Worm (Caenorhabditis elegans) whole organism, L1 larva: Measurements from ENCODE around the gene C03H5.5.
A peak's percentile ranks its signal among the peaks of the same experiment; 100 is the strongest.

Source experiments
- C04F5.9 ChIP-seq: sonication (generic microtip); optimal IDR thresholded peaks from 2 replicates; lab custom pipeline; 2016; ENCODE audit warnings: missing genetic modification characterization, missing compliant biosample characterization
- Y116A8C.19 ChIP-seq: sonication (generic microtip); optimal IDR thresholded peaks from 2 replicates; lab custom pipeline; 2016; ENCODE audit warnings: missing compliant biosample characterization, missing genetic modification characterization, borderline replicate concordance
- aha-1 ChIP-seq: fragments of 150-350 bp; optimal IDR thresholded peaks from 2 replicates; lab custom pipeline; 2014; ENCODE audit warnings: missing biosample characterization, missing genetic modification characterization
- aly-2 ChIP-seq: fragments of 150-350 bp; optimal IDR thresholded peaks from 2 replicates; lab custom pipeline; 2014; ENCODE audit warnings: missing biosample characterization, missing genetic modification characterization
- blmp-1 ChIP-seq: fragments of 150-350 bp; optimal IDR thresholded peaks from 2 replicates; lab custom pipeline; 2014; ENCODE audit warnings: missing biosample characterization, missing genetic modification characterization
- ceh-82 ChIP-seq, 3 experiments: fragments of 150-350 bp in 1 of 3; sonication (generic microtip) in 2 of 3; optimal IDR thresholded peaks; 2 replicates each; lab custom pipeline; 2014 to 2017; ENCODE audit warnings: missing biosample characterization in 3 of 3, missing genetic modification characterization in 3 of 3
- ceh-88 ChIP-seq: fragments of 200-800 bp; sonication (Bioruptor generic); IDR thresholded peaks from 2 replicates; pipeline ENCODE4 v1.3.6; 2022; ENCODE audit warnings: missing genetic modification characterization, missing compliant biosample characterization
- ceh-90 ChIP-seq: sonication (generic microtip); optimal IDR thresholded peaks from 2 replicates; lab custom pipeline; 2016; ENCODE audit warnings: missing genetic modification characterization, missing compliant biosample characterization
- dpl-1 ChIP-seq, 3 experiments: fragments of 150-350 bp in 2 of 3; sonication (generic microtip) in 1 of 3; optimal IDR thresholded peaks; 2 replicates each; lab custom pipeline; 2014 to 2017; ENCODE audit warnings: missing biosample characterization in 3 of 3, missing genetic modification characterization in 3 of 3, missing genetic modification reagents in 3 of 3
- efl-1 ChIP-seq, 4 experiments: fragments of 150-350 bp; optimal IDR thresholded peaks in 3 of 4; peaks in 1 of 4; 1 replicate in 1 of 4; 2 replicates in 3 of 4; lab custom pipeline; 2014; ENCODE audit warnings: missing biosample characterization in 2 of 4, missing genetic modification characterization in 2 of 4, missing genetic modification reagents in 2 of 4
- egl-13 ChIP-seq: sonication (generic microtip); optimal IDR thresholded peaks from 2 replicates; lab custom pipeline; 2016; ENCODE audit warnings: missing genotype, missing genetic modification reagents, missing genetic modification characterization, missing compliant biosample characterization
- egl-27 ChIP-seq, 2 experiments: fragments of 150-350 bp in 1 of 2; sonication (generic microtip); optimal IDR thresholded peaks; 3 replicates each; lab custom pipeline; 2017 to 2018; ENCODE audit warnings: missing biosample characterization in 2 of 2, missing genetic modification characterization in 2 of 2, missing genetic modification reagents in 2 of 2
- elt-2 ChIP-seq: sonication (generic microtip); optimal IDR thresholded peaks from 2 replicates; lab custom pipeline; 2016; ENCODE audit warnings: missing genetic modification characterization, mild to moderate bottlenecking, inconsistent platforms, missing compliant biosample characterization, missing genetic modification reagents
- elt-3 ChIP-seq, 6 experiments: fragments of 150-350 bp in 1 of 6; sonication (generic microtip); optimal IDR thresholded peaks; 2 replicates each; lab custom pipeline; 2017 to 2018; ENCODE audit warnings: missing biosample characterization in 6 of 6, missing genetic modification characterization in 6 of 6, inconsistent platforms in 1 of 6
- fkh-4 ChIP-seq: sonication (generic microtip); optimal IDR thresholded peaks from 2 replicates; lab custom pipeline; 2016; ENCODE audit warnings: missing compliant biosample characterization, missing genetic modification characterization, borderline replicate concordance
- fkh-8 ChIP-seq: sonication (generic microtip); optimal IDR thresholded peaks from 2 replicates; lab custom pipeline; 2016; ENCODE audit warnings: mild to moderate bottlenecking, missing genetic modification characterization, missing compliant biosample characterization
- hpl-2 ChIP-seq: fragments of 150-350 bp; optimal IDR thresholded peaks from 2 replicates; lab custom pipeline; 2014; ENCODE audit warnings: missing biosample characterization, missing genetic modification reagents, missing genetic modification characterization
- jun-1 ChIP-seq: fragments of 150-350 bp; optimal IDR thresholded peaks from 2 replicates; lab custom pipeline; 2014; ENCODE audit warnings: missing biosample characterization, missing genetic modification reagents, missing genetic modification characterization
- lin-13 ChIP-seq: fragments of 150-350 bp; optimal IDR thresholded peaks from 2 replicates; lab custom pipeline; 2014; ENCODE audit warnings: missing biosample characterization, missing genetic modification reagents, missing genetic modification characterization
- lin-14 ChIP-seq: fragments of 200-800 bp; sonication (Bioruptor generic); optimal IDR thresholded peaks from 2 replicates; lab custom pipeline; 2018; ENCODE audit warnings: mild to moderate bottlenecking, missing genetic modification characterization, moderate library complexity, missing compliant biosample characterization
- lin-35 ChIP-seq, 2 experiments: fragments of 150-350 bp; optimal IDR thresholded peaks; 2 replicates each; lab custom pipeline; 2014; ENCODE audit warnings: missing biosample characterization in 2 of 2, missing genetic modification characterization in 2 of 2, missing genetic modification reagents in 2 of 2
- lin-39 ChIP-seq: fragments of 150-350 bp; optimal IDR thresholded peaks from 2 replicates; lab custom pipeline; 2014; ENCODE audit warnings: missing biosample characterization, missing genetic modification reagents, missing genetic modification characterization
- lir-3 ChIP-seq: sonication (generic microtip); optimal IDR thresholded peaks from 2 replicates; lab custom pipeline; 2016; ENCODE audit warnings: mild to moderate bottlenecking, missing genetic modification characterization, moderate library complexity, missing compliant biosample characterization; ENCODE audit not compliant: poor library complexity
- lsy-2 ChIP-seq, 2 experiments: fragments of 150-350 bp; optimal IDR thresholded peaks; 2 replicates each; lab custom pipeline; 2014; ENCODE audit warnings: missing biosample characterization in 2 of 2, missing genetic modification characterization in 2 of 2
- mab-9 ChIP-seq: fragments of 200-800 bp; sonication (Bioruptor generic); IDR thresholded peaks from 2 replicates; pipeline ENCODE4 v1.3.6; 2022; ENCODE audit warnings: missing genetic modification reagents, missing genetic modification characterization, missing compliant biosample characterization
- mdl-1 ChIP-seq, 2 experiments: fragments of 150-350 bp; optimal IDR thresholded peaks; 2 replicates each; lab custom pipeline; 2014 to 2017; ENCODE audit warnings: missing biosample characterization in 2 of 2, missing genetic modification characterization in 2 of 2, inconsistent platforms in 1 of 2
- mef-2 ChIP-seq: fragments of 150-350 bp; optimal IDR thresholded peaks from 2 replicates; lab custom pipeline; 2014; ENCODE audit warnings: missing biosample characterization, missing genetic modification characterization
- nhr-11 ChIP-seq: fragments of 150-350 bp; optimal IDR thresholded peaks from 2 replicates; lab custom pipeline; 2014; ENCODE audit warnings: missing biosample characterization, missing genetic modification characterization
- nhr-12 ChIP-seq: sonication (generic microtip); optimal IDR thresholded peaks from 2 replicates; lab custom pipeline; 2017; ENCODE audit warnings: missing biosample characterization, missing genetic modification characterization
- nhr-237 ChIP-seq: fragments of 150-350 bp; optimal IDR thresholded peaks from 2 replicates; lab custom pipeline; 2014; ENCODE audit warnings: missing biosample characterization, missing genetic modification characterization
- nhr-28 ChIP-seq: fragments of 150-350 bp; optimal IDR thresholded peaks from 2 replicates; lab custom pipeline; 2014; ENCODE audit warnings: missing biosample characterization, missing genetic modification characterization
- nhr-47 ChIP-seq: sonication (generic microtip); optimal IDR thresholded peaks from 2 replicates; lab custom pipeline; 2016; ENCODE audit warnings: mild to moderate bottlenecking, missing genetic modification characterization, moderate library complexity, missing compliant biosample characterization
- nhr-71 ChIP-seq: sonication (generic microtip); optimal IDR thresholded peaks from 2 replicates; lab custom pipeline; 2016; ENCODE audit warnings: mild to moderate bottlenecking, missing genetic modification characterization, moderate library complexity, missing compliant biosample characterization
- nhr-76 ChIP-seq: sonication (generic microtip); optimal IDR thresholded peaks from 2 replicates; lab custom pipeline; 2017; ENCODE audit warnings: missing biosample characterization, missing genetic modification characterization
- nhr-84 ChIP-seq: sonication (generic microtip); optimal IDR thresholded peaks from 2 replicates; lab custom pipeline; 2017; ENCODE audit warnings: missing biosample characterization, missing genetic modification characterization
- nhr-90 ChIP-seq: sonication (generic microtip); optimal IDR thresholded peaks from 2 replicates; lab custom pipeline; 2016; ENCODE audit warnings: mild to moderate bottlenecking, missing genetic modification characterization, missing compliant biosample characterization; ENCODE audit not compliant: poor library complexity
- pax-3 ChIP-seq: fragments of 200-800 bp; sonication (Bioruptor generic); optimal IDR thresholded peaks from 2 replicates; lab custom pipeline; 2018; ENCODE audit warnings: mild to moderate bottlenecking, missing genetic modification characterization, moderate library complexity, missing compliant biosample characterization
- pqm-1 ChIP-seq: sonication (generic microtip); optimal IDR thresholded peaks from 3 replicates; lab custom pipeline; 2017; ENCODE audit warnings: missing biosample characterization, missing genetic modification characterization
- skn-1 ChIP-seq: fragments of 150-350 bp; optimal IDR thresholded peaks from 2 replicates; lab custom pipeline; 2014; ENCODE audit warnings: missing biosample characterization, missing genetic modification characterization
- snu-23 ChIP-seq: sonication (generic microtip); optimal IDR thresholded peaks from 2 replicates; lab custom pipeline; 2016; ENCODE audit warnings: missing genetic modification characterization, missing compliant biosample characterization
- sptf-1 ChIP-seq: fragments of 150-350 bp; optimal IDR thresholded peaks from 2 replicates; lab custom pipeline; 2014; ENCODE audit warnings: missing biosample characterization, missing genetic modification characterization
- sup-37 ChIP-seq: fragments of 200-800 bp; sonication (Bioruptor generic); optimal IDR thresholded peaks from 2 replicates; lab custom pipeline; 2018; ENCODE audit warnings: mild to moderate bottlenecking, missing genetic modification characterization, missing compliant biosample characterization
- tlp-1 ChIP-seq: fragments of 150-350 bp; optimal IDR thresholded peaks from 2 replicates; lab custom pipeline; 2014; ENCODE audit warnings: missing biosample characterization, missing genetic modification characterization
- unc-130 ChIP-seq: fragments of 150-350 bp; optimal IDR thresholded peaks from 2 replicates; lab custom pipeline; 2017; ENCODE audit warnings: missing biosample characterization, missing genetic modification characterization, inconsistent platforms
- unc-30 ChIP-seq: sonication (generic microtip); optimal IDR thresholded peaks from 2 replicates; lab custom pipeline; 2017; ENCODE audit warnings: missing biosample characterization, missing genetic modification characterization
- unc-86 ChIP-seq: sonication (generic microtip); optimal IDR thresholded peaks from 2 replicates; lab custom pipeline; 2016; ENCODE audit warnings: missing genetic modification characterization, missing compliant biosample characterization
- unc-98 ChIP-seq: fragments of 200-800 bp; sonication (Bioruptor generic); IDR thresholded peaks from 2 replicates; pipeline ENCODE4 v1.3.6; 2022; ENCODE audit warnings: missing genetic modification characterization, missing compliant biosample characterization
- xbp-1 ChIP-seq: sonication (generic microtip); optimal IDR thresholded peaks from 2 replicates; lab custom pipeline; 2016; ENCODE audit warnings: missing genetic modification characterization, missing compliant biosample characterization
- zip-4 ChIP-seq: fragments of 200-800 bp; sonication (Bioruptor generic); optimal IDR thresholded peaks from 2 replicates; lab custom pipeline; 2018; ENCODE audit warnings: mild to moderate bottlenecking, missing genetic modification characterization, moderate library complexity, missing compliant biosample characterization
- ztf-4 ChIP-seq: fragments of 150-350 bp; optimal IDR thresholded peaks from 2 replicates; lab custom pipeline; 2014; ENCODE audit warnings: missing biosample characterization, missing genetic modification characterization

C03H5.5 gene

DNA sequence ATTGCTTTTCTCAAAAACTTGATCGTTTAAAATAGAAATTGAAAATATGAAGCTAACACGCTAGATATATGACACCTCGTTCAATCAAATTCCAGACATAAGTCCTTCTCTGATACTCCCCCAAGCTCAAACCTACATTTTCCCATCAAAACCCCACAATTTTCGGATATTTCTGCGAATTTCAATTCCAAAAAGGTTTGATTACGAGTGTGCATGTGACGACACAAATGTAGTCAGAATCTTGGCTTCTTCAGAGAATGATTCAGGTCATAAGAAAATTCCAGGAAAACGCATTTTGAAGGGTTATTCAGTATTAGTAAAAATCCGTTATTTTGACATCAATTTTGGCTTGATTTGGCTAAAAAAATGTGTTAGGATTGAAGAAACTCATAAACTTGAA is 50.3 kb downstream of the C03H5.5 start:
- TF ChIP-seq nhr-28 (no peak), pax-3 (tag; lab: Kevin White, UChicago) (peak; percentile 75), tlp-1 (no peak), snu-23 (no peak), fkh-8 (tag; lab: Kevin White, UChicago) (peak; percentile 79), mab-9 (GFP tag; lab: Robert Waterston, UW) (no peak), lin-13 (GFP tag; lab: Kevin White, UChicago) (no peak), xbp-1 (no peak), sup-37 (GFP tag; lab: Kevin White, UChicago) (no peak), nhr-47 (tag; lab: Kevin White, UChicago) (peak; percentile 13), hpl-2 (GFP tag; lab: Kevin White, UChicago) (no peak), nhr-11 (peak; percentile 48), elt-2 (tag; lab: Kevin White, UChicago) (no peak), lin-39 (tag; lab: Kevin White, UChicago) (no peak), egl-13 (tag; lab: Kevin White, UChicago) (no peak), aly-2 (tag; lab: Kevin White, UChicago) (no peak), egl-27 (tag; optimal IDR thresholded peaks at IDR 0.05; lab: Kevin White, UChicago) (no peak), ceh-88 (GFP tag; lab: Robert Waterston, UW) (no peak), mef-2 (tag; lab: Kevin White, UChicago) (no peak), elt-3 (tag; optimal IDR thresholded peaks at IDR 0.05; lab: Kevin White, UChicago) (no peak), unc-30 (no peak), fkh-4 (tag; lab: Kevin White, UChicago) (no peak), unc-98 (GFP tag; lab: Robert Waterston, UW) (no peak), nhr-12 (tag; lab: Kevin White, UChicago) (no peak)

ce11 chrII:333853-334449 is 51.2 kb downstream of the C03H5.5 start:
- TF ChIP-seq blmp-1 (tag; lab: Kevin White, UChicago) (peak; percentile 97), efl-1 (optimal IDR thresholded peaks at IDR 0.05; lab: Kevin White, UChicago) (no peak), efl-1 (GFP tag; optimal IDR thresholded peaks at IDR 0.05 in 1 of 2; lab: Kevin White, UChicago) (no peak), lsy-2 (tag; optimal IDR thresholded peaks at IDR 0.05; lab: Kevin White, UChicago) (no peak), jun-1 (tag; lab: Kevin White, UChicago) (no peak), nhr-28 (no peak), nhr-84 (tag; lab: Kevin White, UChicago) (no peak), nhr-12 (tag; lab: Kevin White, UChicago) (no peak), dpl-1 (GFP tag; optimal IDR thresholded peaks at IDR 0.05; lab: Kevin White, UChicago) (no peak), ceh-90 (tag; lab: Kevin White, UChicago) (no peak), lin-14 (GFP tag; lab: Kevin White, UChicago) (no peak), ceh-88 (GFP tag; lab: Robert Waterston, UW) (no peak), skn-1 (tag; lab: Kevin White, UChicago) (no peak), nhr-237 (tag; lab: Kevin White, UChicago) (no peak), zip-4 (GFP tag; lab: Kevin White, UChicago) (no peak), Y116A8C.19 (tag; lab: Kevin White, UChicago) (no peak), nhr-90 (tag; lab: Kevin White, UChicago) (no peak), mdl-1 (tag; optimal IDR thresholded peaks at IDR 0.05; lab: Kevin White, UChicago) (no peak), tlp-1 (no peak), ceh-82 (tag; optimal IDR thresholded peaks at IDR 0.05; lab: Kevin White, UChicago) (no peak), lir-3 (tag; lab: Kevin White, UChicago) (no peak), unc-130 (tag; lab: Kevin White, UChicago) (no peak), nhr-71 (no peak), unc-86 (tag; lab: Kevin White, UChicago) (no peak), nhr-76 (tag; lab: Kevin White, UChicago) (no peak), C04F5.9 (tag; lab: Kevin White, UChicago) (no peak), unc-98 (GFP tag; lab: Robert Waterston, UW) (no peak), elt-3 (tag; optimal IDR thresholded peaks at IDR 0.05; lab: Kevin White, UChicago) (peak in 4 of 6 experiments; percentile 25 to 65 (median 51)), lin-35 (GFP tag; optimal IDR thresholded peaks at IDR 0.05; lab: Kevin White, UChicago) (no peak), elt-2 (tag; lab: Kevin White, UChicago) (peak; percentile 52), ztf-4 (tag; lab: Kevin White, UChicago) (no peak), mef-2 (tag; lab: Kevin White, UChicago) (no peak), pqm-1 (tag; lab: Kevin White, UChicago) (peak; percentile 38), aha-1 (tag; lab: Kevin White, UChicago) (no peak), sptf-1 (tag; lab: Kevin White, UChicago) (no peak)
